Worm (Caenorhabditis elegans) whole organism, L2 larva: ENCODE measurements around the gene W08E12.7.

Source experiments
- C34F6.9 ChIP-seq: fragments of 150-350 bp; optimal IDR thresholded peaks from 2 replicates; lab custom pipeline; 2014; ENCODE audit warnings: missing biosample characterization, missing genetic modification characterization
- F13H6.1 ChIP-seq: sonication (generic microtip); optimal IDR thresholded peaks from 2 replicates; lab custom pipeline; 2016; ENCODE audit warnings: missing genetic modification characterization, missing compliant biosample characterization
- R02D3.7 ChIP-seq: fragments of 150-350 bp; optimal IDR thresholded peaks from 2 replicates; lab custom pipeline; 2014; ENCODE audit warnings: missing biosample characterization, missing genetic modification characterization
- Y55F3AM.14 ChIP-seq: fragments of 200-800 bp; sonication (Bioruptor generic); optimal IDR thresholded peaks from 2 replicates; lab custom pipeline; 2018; ENCODE audit warnings: mild to moderate bottlenecking, missing genetic modification characterization, missing compliant biosample characterization
- ZK546.5 ChIP-seq: sonication (generic microtip); optimal IDR thresholded peaks from 2 replicates; lab custom pipeline; 2017; ENCODE audit warnings: missing biosample characterization, missing genetic modification characterization
- alr-1 ChIP-seq: fragments of 150-350 bp; optimal IDR thresholded peaks from 2 replicates; lab custom pipeline; 2014; ENCODE audit warnings: missing biosample characterization, missing genetic modification characterization
- aly-2 ChIP-seq: fragments of 150-350 bp; optimal IDR thresholded peaks from 2 replicates; lab custom pipeline; 2014; ENCODE audit warnings: missing biosample characterization, missing genetic modification characterization
- ama-1 ChIP-seq: fragments of 150-350 bp; optimal IDR thresholded peaks from 2 replicates; lab custom pipeline; 2018; ENCODE audit warnings: inconsistent platforms
- blmp-1 ChIP-seq: sonication (generic microtip); optimal IDR thresholded peaks from 2 replicates; lab custom pipeline; 2017; ENCODE audit warnings: missing genetic modification characterization, mild to moderate bottlenecking, missing compliant biosample characterization, antibody characterized with exemption, moderate library complexity; ENCODE audit not compliant: insufficient read depth
- ceh-16 ChIP-seq: fragments of 150-350 bp; optimal IDR thresholded peaks from 2 replicates; lab custom pipeline; 2014; ENCODE audit warnings: missing biosample characterization, missing genetic modification characterization
- ceh-82 ChIP-seq: fragments of 150-350 bp; optimal IDR thresholded peaks from 2 replicates; lab custom pipeline; 2014; ENCODE audit warnings: missing biosample characterization, missing genetic modification characterization
- crh-2 ChIP-seq: sonication (generic microtip); optimal IDR thresholded peaks from 2 replicates; lab custom pipeline; 2017; ENCODE audit warnings: missing biosample characterization, missing genetic modification characterization
- dmd-4 ChIP-seq: sonication (generic microtip); optimal IDR thresholded peaks from 2 replicates; lab custom pipeline; 2017; ENCODE audit warnings: missing biosample characterization, missing genetic modification characterization
- egl-27 ChIP-seq: sonication (generic microtip); optimal IDR thresholded peaks from 3 replicates; lab custom pipeline; 2017; ENCODE audit warnings: missing biosample characterization, missing genetic modification reagents, missing genetic modification characterization
- elt-1 ChIP-seq: fragments of 150-350 bp; optimal IDR thresholded peaks from 2 replicates; lab custom pipeline; 2014; ENCODE audit warnings: missing biosample characterization, missing genetic modification characterization
- elt-3 ChIP-seq: sonication (generic microtip); optimal IDR thresholded peaks from 2 replicates; lab custom pipeline; 2017; ENCODE audit warnings: missing biosample characterization, missing genetic modification characterization
- fos-1 ChIP-seq: fragments of 150-350 bp; optimal IDR thresholded peaks from 2 replicates; lab custom pipeline; 2014; ENCODE audit warnings: missing biosample characterization, missing genetic modification characterization
- gmeb-1 ChIP-seq: fragments of 150-350 bp; optimal IDR thresholded peaks from 2 replicates; lab custom pipeline; 2014; ENCODE audit warnings: missing biosample characterization, missing genetic modification characterization
- lin-11 ChIP-seq: fragments of 150-350 bp; sonication (generic microtip); optimal IDR thresholded peaks from 2 replicates; lab custom pipeline; 2014; ENCODE audit warnings: missing biosample characterization, missing genetic modification characterization, inconsistent platforms, mixed read lengths
- lin-13 ChIP-seq: fragments of 150-350 bp; optimal IDR thresholded peaks from 2 replicates; lab custom pipeline; 2014; ENCODE audit warnings: missing biosample characterization, missing genetic modification reagents, missing genetic modification characterization
- lin-39 ChIP-seq: fragments of 150-350 bp; optimal IDR thresholded peaks from 2 replicates; lab custom pipeline; 2014; ENCODE audit warnings: missing biosample characterization, missing genetic modification reagents, missing genetic modification characterization
- lsy-2 ChIP-seq, 2 experiments: fragments of 150-350 bp in 1 of 2; sonication (generic microtip) in 1 of 2; optimal IDR thresholded peaks; 2 replicates each; lab custom pipeline; 2014 to 2017; ENCODE audit warnings: missing biosample characterization in 2 of 2, missing genetic modification characterization in 2 of 2
- mab-5 ChIP-seq: fragments of 150-350 bp; optimal IDR thresholded peaks from 2 replicates; lab custom pipeline; 2014; ENCODE audit warnings: missing biosample characterization, missing genetic modification characterization
- mbf-1 ChIP-seq: sonication (generic microtip); optimal IDR thresholded peaks from 2 replicates; lab custom pipeline; 2017; ENCODE audit warnings: missing biosample characterization, missing genetic modification characterization
- mdl-1 ChIP-seq, 2 experiments: fragments of 150-350 bp in 1 of 2; sonication (generic microtip) in 1 of 2; optimal IDR thresholded peaks; 2 replicates each; lab custom pipeline; 2017; ENCODE audit warnings: missing biosample characterization in 2 of 2, missing genetic modification characterization in 2 of 2
- nhr-10 ChIP-seq: sonication (generic microtip); optimal IDR thresholded peaks from 2 replicates; lab custom pipeline; 2017; ENCODE audit warnings: missing biosample characterization, missing genetic modification characterization
- nhr-11 ChIP-seq: fragments of 150-350 bp; optimal IDR thresholded peaks from 2 replicates; lab custom pipeline; 2014; ENCODE audit warnings: missing biosample characterization, missing genetic modification characterization
- nhr-12 ChIP-seq: fragments of 150-350 bp; optimal IDR thresholded peaks from 2 replicates; lab custom pipeline; 2014; ENCODE audit warnings: missing biosample characterization, missing genetic modification characterization
- nhr-129 ChIP-seq: fragments of 150-350 bp; optimal IDR thresholded peaks from 2 replicates; lab custom pipeline; 2014; ENCODE audit warnings: missing biosample characterization, missing genetic modification characterization
- nhr-21 ChIP-seq: fragments of 150-350 bp; optimal IDR thresholded peaks from 2 replicates; lab custom pipeline; 2014; ENCODE audit warnings: missing biosample characterization, missing genetic modification characterization
- nhr-23 ChIP-seq: fragments of 150-350 bp; optimal IDR thresholded peaks from 2 replicates; lab custom pipeline; 2014; ENCODE audit warnings: missing biosample characterization, missing genetic modification reagents, missing genetic modification characterization
- nhr-237 ChIP-seq: fragments of 150-350 bp; optimal IDR thresholded peaks from 2 replicates; lab custom pipeline; 2014; ENCODE audit warnings: missing biosample characterization, missing genetic modification characterization
- nhr-25 ChIP-seq: fragments of 150-350 bp; sonication (generic microtip); optimal IDR thresholded peaks from 3 replicates; lab custom pipeline; 2014; ENCODE audit warnings: missing biosample characterization, missing genetic modification characterization
- nhr-6 ChIP-seq: fragments of 150-350 bp; optimal IDR thresholded peaks from 2 replicates; lab custom pipeline; 2014; ENCODE audit warnings: missing biosample characterization, missing genetic modification characterization
- nhr-77 ChIP-seq: fragments of 150-350 bp; optimal IDR thresholded peaks from 2 replicates; lab custom pipeline; 2014; ENCODE audit warnings: missing biosample characterization, missing genetic modification characterization
- peb-1 ChIP-seq: fragments of 150-350 bp; optimal IDR thresholded peaks from 2 replicates; lab custom pipeline; 2014; ENCODE audit warnings: missing biosample characterization, missing genetic modification characterization
- sem-4 ChIP-seq: fragments of 150-350 bp; optimal IDR thresholded peaks from 2 replicates; lab custom pipeline; 2014; ENCODE audit warnings: missing biosample characterization, missing genetic modification reagents, missing genetic modification characterization
- skn-1 ChIP-seq: sonication (generic microtip); optimal IDR thresholded peaks from 2 replicates; lab custom pipeline; 2017; ENCODE audit warnings: missing biosample characterization, missing genetic modification characterization
- sma-3 ChIP-seq: sonication (generic microtip); optimal IDR thresholded peaks from 2 replicates; lab custom pipeline; 2016; ENCODE audit warnings: missing genetic modification reagents, missing genetic modification characterization, missing compliant biosample characterization
- sma-9 ChIP-seq, 2 experiments: fragments of 150-350 bp in 1 of 2; sonication (generic microtip) in 1 of 2; optimal IDR thresholded peaks; 2 replicates each; lab custom pipeline; 2014 to 2016; ENCODE audit warnings: missing genetic modification characterization in 2 of 2, mild to moderate bottlenecking in 1 of 2, missing biosample characterization in 1 of 2, missing compliant biosample characterization in 1 of 2, missing genetic modification reagents in 1 of 2, moderate library complexity in 1 of 2
- snpc-4 ChIP-seq: fragments of 150-350 bp; optimal IDR thresholded peaks from 2 replicates; lab custom pipeline; 2014; ENCODE audit warnings: missing biosample characterization, missing genetic modification characterization
- unc-39 ChIP-seq: fragments of 150-350 bp; optimal IDR thresholded peaks from 2 replicates; lab custom pipeline; 2014; ENCODE audit warnings: missing biosample characterization, missing genetic modification characterization
- unc-55 ChIP-seq: fragments of 150-350 bp; sonication (generic microtip); optimal IDR thresholded peaks from 3 replicates; lab custom pipeline; 2014; ENCODE audit warnings: missing biosample characterization, missing genetic modification reagents, missing genetic modification characterization
- unc-62 ChIP-seq: fragments of 150-350 bp; optimal IDR thresholded peaks from 2 replicates; lab custom pipeline; 2014; ENCODE audit warnings: missing biosample characterization, missing genetic modification reagents, missing genetic modification characterization
- zag-1 ChIP-seq: fragments of 150-350 bp; optimal IDR thresholded peaks from 2 replicates; lab custom pipeline; 2014; ENCODE audit warnings: missing biosample characterization, missing genetic modification characterization
- ztf-1 ChIP-seq: fragments of 200-800 bp; sonication (Bioruptor generic); conservative IDR thresholded peaks from 2 replicates; pipeline ENCODE4 v1.3.6; 2022; ENCODE audit warnings: missing genetic modification characterization, missing compliant biosample characterization
- ztf-11 ChIP-seq: sonication (generic microtip); optimal IDR thresholded peaks from 2 replicates; lab custom pipeline; 2017; ENCODE audit warnings: missing biosample characterization, missing genetic modification characterization
- ztf-4 ChIP-seq: fragments of 150-350 bp; optimal IDR thresholded peaks from 2 replicates; lab custom pipeline; 2014; ENCODE audit warnings: missing biosample characterization, missing genetic modification characterization

W08E12.7 gene

DNA sequence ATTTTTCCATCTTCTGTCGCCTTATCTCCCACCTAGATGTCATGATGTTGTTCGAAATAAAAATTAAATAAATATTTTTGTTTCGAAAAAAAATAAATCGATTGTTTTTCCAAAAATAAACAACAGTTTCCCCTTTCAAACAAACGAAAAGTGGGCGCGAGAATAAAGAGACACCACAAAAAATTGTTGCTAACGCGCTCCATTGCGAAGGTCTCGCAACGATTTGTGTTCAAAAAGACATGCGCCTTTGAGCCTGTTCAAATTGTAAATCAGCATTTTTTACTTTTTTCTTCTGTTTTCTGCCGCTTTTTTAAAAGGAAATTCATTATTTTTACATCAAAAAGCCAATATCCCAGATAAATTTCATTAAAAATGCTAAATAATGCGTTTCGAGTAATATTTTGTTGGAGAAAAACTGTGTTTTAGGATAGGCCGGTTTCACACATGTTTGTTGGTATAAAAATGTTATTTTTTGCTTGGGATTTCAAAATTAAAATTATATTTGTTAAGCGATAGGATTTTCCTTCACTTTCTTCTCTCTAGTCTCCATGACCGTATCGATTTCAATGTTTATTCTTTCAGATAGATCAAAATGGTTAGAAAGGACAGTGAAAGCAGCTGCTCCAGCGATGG, at the start of gene W08E12.7:
W08E12.7 (plus strand) TSS at position 583 of the 633 bp plus-strand sequence.
- TF ChIP-seq ceh-16 = no peak
- TF ChIP-seq peb-1 (tag; lab: Kevin White, UChicago) = no peak
- peak; percentile 11 for TF ChIP-seq egl-27 (tag; lab: Kevin White, UChicago)
- TF ChIP-seq nhr-129 (tag; lab: Kevin White, UChicago) = peak; percentile 96
- TF ChIP-seq unc-55 = peak; percentile 99
- TF ChIP-seq elt-1 = no peak
- TF ChIP-seq nhr-12 (tag; lab: Kevin White, UChicago) = no peak
- no peak for TF ChIP-seq unc-62
- no peak for TF ChIP-seq ceh-82
- TF ChIP-seq mbf-1 (tag; lab: Kevin White, UChicago) = no peak
- peak; percentile 67 for TF ChIP-seq Y55F3AM.14 (GFP tag; lab: Kevin White, UChicago)
- peak; percentile 89 for TF ChIP-seq sma-9 (GFP tag; optimal IDR thresholded peaks at IDR 0.05; lab: Kevin White, UChicago)
- TF ChIP-seq sma-9 (tag; optimal IDR thresholded peaks at IDR 0.05; lab: Kevin White, UChicago) = no peak
- TF ChIP-seq sem-4 (tag; lab: Kevin White, UChicago) = peak; percentile 93
- peak; percentile 90 for TF ChIP-seq F13H6.1 (tag; lab: Kevin White, UChicago)
- peak; percentile 81 for TF ChIP-seq mab-5 (tag; lab: Kevin White, UChicago)
- no peak for TF ChIP-seq dmd-4 (tag; lab: Kevin White, UChicago)
- TF ChIP-seq R02D3.7 = peak; percentile 23
- peak; percentile 84 for TF ChIP-seq ama-1
- TF ChIP-seq nhr-11 = no peak
- no peak for TF ChIP-seq ztf-1 (GFP tag; lab: Robert Waterston, UW)
- TF ChIP-seq C34F6.9 = peak; percentile 99
- no peak for TF ChIP-seq aly-2 (tag; lab: Kevin White, UChicago)
- peak; percentile 89 for TF ChIP-seq ztf-4 (tag; lab: Kevin White, UChicago)
- peak; percentile 84 for TF ChIP-seq snpc-4
- TF ChIP-seq zag-1 (tag; lab: Kevin White, UChicago) = peak; percentile 82
- peak; percentile 93 for TF ChIP-seq gmeb-1 (tag; lab: Kevin White, UChicago)
- peak; percentile 93 for TF ChIP-seq sma-3
- TF ChIP-seq skn-1 (tag; lab: Kevin White, UChicago) = peak; percentile 80
- peak in 1 of 2 experiments; percentile 82 for TF ChIP-seq mdl-1 (tag; optimal IDR thresholded peaks at IDR 0.05; lab: Kevin White, UChicago)
- peak; percentile 90 for TF ChIP-seq nhr-21 (tag; lab: Kevin White, UChicago)
- TF ChIP-seq fos-1 (tag; lab: Kevin White, UChicago) = peak; percentile 95
- TF ChIP-seq blmp-1 = peak; percentile 50
- peak; percentile 77 for TF ChIP-seq nhr-77 (tag; lab: Kevin White, UChicago)
- TF ChIP-seq ZK546.5 (tag; lab: Kevin White, UChicago) = peak; percentile 54
- TF ChIP-seq nhr-10 (tag; lab: Kevin White, UChicago) = peak; percentile 41
- TF ChIP-seq nhr-6 (tag; lab: Kevin White, UChicago) = peak; percentile 92
- TF ChIP-seq nhr-23 (tag; lab: Kevin White, UChicago) = no peak
- TF ChIP-seq unc-39 (tag; lab: Kevin White, UChicago) = no peak
- TF ChIP-seq alr-1 (tag; lab: Kevin White, UChicago) = no peak
- TF ChIP-seq lin-13 (GFP tag; lab: Kevin White, UChicago) = peak; percentile 96
- peak; percentile 17 for TF ChIP-seq ztf-11
- peak; percentile 89 to 97 for TF ChIP-seq lsy-2 (tag; optimal IDR thresholded peaks at IDR 0.05; lab: Kevin White, UChicago)
- peak; percentile 71 for TF ChIP-seq lin-11 (tag; lab: Kevin White, UChicago)
- peak; percentile 14 for TF ChIP-seq nhr-237 (tag; lab: Kevin White, UChicago)
- peak; percentile 96 for TF ChIP-seq nhr-25 (tag; lab: Kevin White, UChicago)
- peak; percentile 97 for TF ChIP-seq crh-2
- peak; percentile 64 for TF ChIP-seq lin-39 (tag; lab: Kevin White, UChicago)
- no peak for TF ChIP-seq elt-3 (tag; lab: Kevin White, UChicago)
